Comparison of ENCODE assay signal across 1 worm cellular context in the genomic region with DNA sequence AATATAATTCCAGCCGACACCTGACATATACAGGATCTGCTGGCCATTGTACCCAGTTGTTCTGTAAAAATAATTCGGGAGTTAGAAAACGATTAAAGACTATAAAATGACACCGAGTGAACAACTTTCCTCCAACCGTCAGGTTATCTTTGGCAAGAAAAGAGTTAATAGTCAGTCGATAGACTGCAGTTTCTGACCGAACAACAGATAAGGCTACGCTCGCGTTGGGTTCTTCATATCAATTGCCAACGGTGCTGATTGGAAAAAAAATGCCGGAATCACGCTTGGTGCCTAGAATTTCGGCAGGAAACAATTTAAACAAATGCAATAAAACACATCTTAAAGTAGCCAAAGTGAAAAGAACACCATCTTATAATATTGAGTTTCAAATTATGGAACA.
TF ChIP-seq lines count a peak whose summit lies in the region.

A gene (minus strand): TSS at position 61 of the 400 bp plus-strand sequence.

TF ChIP-seq in whole organism, L4 larva, 104 proteins besides CTCF, POLR2A, EP300 and RAD21 (continued from another document):
- TF ChIP-seq set-16 (GFP tag; IDR thresholded peaks at IDR 0.05; lab: Robert Waterston, UW): no peak
- TF ChIP-seq daf-12 (tag; optimal IDR thresholded peaks at IDR 0.05; lab: Kevin White, UChicago): no peak
- TF ChIP-seq egl-27 (tag; optimal IDR thresholded peaks at IDR 0.05; lab: Kevin White, UChicago): no peak
- TF ChIP-seq lin-38 (GFP tag; IDR thresholded peaks at IDR 0.05; lab: Robert Waterston, UW): no peak
- TF ChIP-seq ceh-82 (tag; optimal IDR thresholded peaks at IDR 0.05; lab: Kevin White, UChicago): no peak
- TF ChIP-seq mdt-29 (GFP tag; IDR thresholded peaks at IDR 0.05; lab: Robert Waterston, UW): no peak
- TF ChIP-seq lin-15B (tag; optimal IDR thresholded peaks at IDR 0.05; lab: Kevin White, UChicago): no peak
- TF ChIP-seq F49E8.2 (tag; optimal IDR thresholded peaks at IDR 0.05; lab: Kevin White, UChicago; ENCODE audit: borderline replicate concordance): no peak
- peak; percentile 71 for TF ChIP-seq hlh-11 (tag; optimal IDR thresholded peaks at IDR 0.05; lab: Kevin White, UChicago)
- TF ChIP-seq php-3 (GFP tag; IDR thresholded peaks at IDR 0.05; lab: Robert Waterston, UW): 0 out of 2 replicates have a peak, but pooled peaks have one; percentile 41
- TF ChIP-seq zag-1 (tag; optimal IDR thresholded peaks at IDR 0.05; lab: Kevin White, UChicago): no peak
- no peak for TF ChIP-seq dmd-9 (GFP tag; IDR thresholded peaks at IDR 0.05; lab: Robert Waterston, UW)
- no peak for TF ChIP-seq ZK337.2 (GFP tag; IDR thresholded peaks at IDR 0.05; lab: Robert Waterston, UW)
- no peak for TF ChIP-seq F26F4.8 (GFP tag; conservative IDR thresholded peaks at IDR 0.05; lab: Robert Waterston, UW)
- TF ChIP-seq Y75B8A.6 (GFP tag; IDR thresholded peaks at IDR 0.05; lab: Robert Waterston, UW): no peak
- peak; percentile 2 for TF ChIP-seq hlh-30 (tag; optimal IDR thresholded peaks at IDR 0.05; lab: Kevin White, UChicago; ENCODE audit: insufficient read depth)
- no peak for TF ChIP-seq lin-1 (GFP tag; IDR thresholded peaks at IDR 0.05; lab: Robert Waterston, UW)
- no peak for TF ChIP-seq unc-62 (GFP tag; optimal IDR thresholded peaks at IDR 0.05 in 1 of 2; lab: Kevin White, UChicago)
- TF ChIP-seq unc-62 (tag; optimal IDR thresholded peaks at IDR 0.05; lab: Kevin White, UChicago): no peak
- TF ChIP-seq nhr-77 (tag; optimal IDR thresholded peaks at IDR 0.05; lab: Kevin White, UChicago): peak; percentile 69
- no peak for TF ChIP-seq Y105C5A.15 (GFP tag; IDR thresholded peaks at IDR 0.05; lab: Robert Waterston, UW)
- no peak for TF ChIP-seq unc-130 (GFP tag; optimal IDR thresholded peaks at IDR 0.05; lab: Kevin White, UChicago)
- no peak for TF ChIP-seq ztf-11 (tag; optimal IDR thresholded peaks at IDR 0.05; lab: Kevin White, UChicago)
- TF ChIP-seq ceh-44 (GFP tag; IDR thresholded peaks at IDR 0.05; lab: Robert Waterston, UW): no peak
- TF ChIP-seq D1046.2 (GFP tag; IDR thresholded peaks at IDR 0.05; lab: Robert Waterston, UW): no peak
- no peak for TF ChIP-seq nhr-237 (tag; optimal IDR thresholded peaks at IDR 0.05; lab: Kevin White, UChicago)
- no peak for TF ChIP-seq ztf-7 (tag; optimal IDR thresholded peaks at IDR 0.05; lab: Kevin White, UChicago)
- TF ChIP-seq nhr-48 (tag; optimal IDR thresholded peaks at IDR 0.05; lab: Kevin White, UChicago): no peak
- TF ChIP-seq dve-1 (tag; optimal IDR thresholded peaks at IDR 0.05; lab: Kevin White, UChicago; ENCODE audit: insufficient read depth): peak; percentile 32
- TF ChIP-seq nhr-102 (tag; optimal IDR thresholded peaks at IDR 0.05; lab: Kevin White, UChicago): no peak
- no peak for TF ChIP-seq pha-4 (GFP tag; IDR thresholded peaks at IDR 0.05; lab: Robert Waterston, UW)
- TF ChIP-seq pha-4 (tag; optimal IDR thresholded peaks at IDR 0.05; lab: Kevin White, UChicago): no peak
- TF ChIP-seq T20F7.1 (GFP tag; optimal IDR thresholded peaks at IDR 0.05; lab: Kevin White, UChicago): no peak
- no peak for TF ChIP-seq ceh-28 (tag; optimal IDR thresholded peaks at IDR 0.05; lab: Kevin White, UChicago)
